Fruit fly (Drosophila melanogaster): ENCODE results near the gene CG13481.

DNA sequence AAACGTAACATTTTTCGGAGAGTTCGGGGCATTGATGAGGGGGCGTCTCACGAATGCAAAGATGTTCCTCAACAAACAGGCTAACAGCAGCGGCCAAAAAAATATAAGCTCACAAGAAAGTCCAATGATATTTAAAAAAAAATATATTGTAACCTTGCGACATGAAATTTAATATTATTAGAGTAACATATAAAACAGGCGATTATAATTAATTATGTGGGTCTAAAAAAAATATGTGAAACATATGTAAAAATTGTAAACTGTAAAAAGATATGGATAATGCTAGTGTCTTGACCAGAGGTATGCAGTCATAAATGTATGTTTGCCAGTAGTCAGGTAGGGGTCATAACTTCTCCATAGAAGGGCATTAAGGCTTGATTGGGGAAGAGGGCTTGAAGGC, 16.3 kb downstream of the CG13481 start:
- TF ChIP-seq CG4496 (GFP tag; IDR thresholded peaks at IDR 0.05) (0 out of 3 replicates have a peak, but pooled peaks have one; percentile 19), CG15710 (tag; optimal IDR thresholded peaks at IDR 0.05) (peak; percentile 52), CG13204 (GFP tag; optimal IDR thresholded peaks at IDR 0.05) (no peak), CG32121 (GFP tag; IDR thresholded peaks at IDR 0.05) (no peak), gl (tag; optimal IDR thresholded peaks at IDR 0.05) (no peak), CG9948 (tag; optimal IDR thresholded peaks at IDR 0.05) (peak; percentile 62), CG8159 (tag; optimal IDR thresholded peaks at IDR 0.05) (peak; percentile 56), Pif1B (GFP tag; optimal IDR thresholded peaks at IDR 0.05) (peak; percentile 34), CG12605 (GFP tag; IDR thresholded peaks at IDR 0.05) (no peak)

Measured in whole organism, pupa.